Worm (Caenorhabditis elegans) whole organism, L4/young adult: Measurements from ENCODE around the gene C13A2.6.

Source experiments
- W03F9.2 ChIP-seq: fragments of 150-350 bp; optimal IDR thresholded peaks from 2 replicates; lab custom pipeline; 2014; ENCODE audit warnings: missing biosample characterization, missing genetic modification characterization
- dao-5 ChIP-seq: sonication (generic microtip); optimal IDR thresholded peaks from 2 replicates; lab custom pipeline; 2016; ENCODE audit warnings: missing genotype, missing genetic modification characterization, moderate library complexity, missing compliant biosample characterization
- him-1 ChIP-seq: sonication (generic microtip); optimal IDR thresholded peaks from 2 replicates; lab custom pipeline; 2016; ENCODE audit warnings: missing genotype, missing genetic modification reagents, missing genetic modification characterization, missing compliant biosample characterization

DNA sequence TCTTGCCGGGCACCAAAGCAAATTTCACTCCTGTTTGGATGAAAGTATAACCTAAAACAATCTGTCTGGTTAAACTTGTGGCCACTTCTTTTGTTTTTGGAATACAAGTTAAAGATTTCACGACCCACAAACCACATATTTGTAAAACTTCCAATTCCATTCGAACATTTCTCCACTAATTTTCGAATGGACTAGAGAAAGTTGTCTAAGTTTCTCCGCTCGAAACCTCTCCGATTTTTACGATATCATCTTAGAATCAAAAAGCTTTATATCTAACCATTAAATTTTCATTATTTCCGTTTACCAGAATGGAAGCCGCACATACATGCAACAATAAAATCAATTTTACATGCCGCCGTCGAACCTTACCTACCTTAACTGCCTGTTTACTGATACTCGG, 29.0 kb downstream of the C13A2.6 start, which contains the start of gene F07G11.3:
- TF ChIP-seq him-1 (tag; lab: Kevin White, UChicago) (no peak), dao-5 (tag; lab: Kevin White, UChicago) (no peak), W03F9.2 (tag; lab: Kevin White, UChicago) (no peak)
